Fruit fly (Drosophila melanogaster) whole organism, embryonic: ENCODE measurements around the gene sinu.

Experiments used
- Asciz ChIP-seq: fragments of 200-800 bp; sonication (Bioruptor generic); optimal IDR thresholded peaks from 2 replicates; lab custom pipeline; 2017; ENCODE audit warnings: missing biosample characterization, mild to moderate bottlenecking, missing genetic modification characterization, missing genetic modification reagents
- B-H2 ChIP-seq: fragments of 200-800 bp; sonication (Bioruptor generic); optimal IDR thresholded peaks from 2 replicates; lab custom pipeline; 2018; ENCODE audit warnings: missing biosample characterization, mild to moderate bottlenecking, missing genetic modification characterization
- Bteb2 ChIP-seq: fragments of 200-800 bp; sonication (Bioruptor generic); optimal IDR thresholded peaks from 2 replicates; lab custom pipeline; 2016; ENCODE audit warnings: missing biosample characterization, missing genetic modification characterization
- C15 ChIP-seq: fragments of 200-800 bp; sonication (Bioruptor generic); IDR thresholded peaks from 3 replicates; pipeline ENCODE4 v1.3.6; 2022; ENCODE audit warnings: missing biosample characterization, missing genetic modification characterization
- CG11093 ChIP-seq: fragments of 200-800 bp; sonication (Bioruptor generic); IDR thresholded peaks from 3 replicates; pipeline ENCODE4 v1.3.6; 2022; ENCODE audit warnings: missing biosample characterization, missing genetic modification characterization
- CG12391 ChIP-seq: fragments of 200-800 bp; sonication (Bioruptor generic); optimal IDR thresholded peaks from 3 replicates; lab custom pipeline; 2018; ENCODE audit warnings: missing biosample characterization, mild to moderate bottlenecking, missing genetic modification characterization, moderate library complexity
- CG13287 ChIP-seq: fragments of 200-800 bp; sonication (Bioruptor generic); IDR thresholded peaks from 2 replicates; pipeline ENCODE4 v1.3.6; 2022; ENCODE audit warnings: missing biosample characterization, missing genetic modification characterization; ENCODE audit not compliant: partially characterized antibody
- CG14667 ChIP-seq: fragments of 200-800 bp; sonication (Bioruptor generic); IDR thresholded peaks from 2 replicates; pipeline ENCODE4 v1.3.6; 2022; ENCODE audit warnings: missing biosample characterization, missing genetic modification characterization
- CG1603 ChIP-seq: fragments of 200-800 bp; sonication (Bioruptor generic); optimal IDR thresholded peaks from 2 replicates; lab custom pipeline; 2019; ENCODE audit warnings: missing biosample characterization, mild to moderate bottlenecking, missing genetic modification characterization, moderate library complexity
- CG18764 ChIP-seq: fragments of 200-800 bp; sonication (Bioruptor generic); optimal IDR thresholded peaks from 3 replicates; lab custom pipeline; 2016; ENCODE audit warnings: missing biosample characterization, missing genetic modification characterization
- CG2120 ChIP-seq: fragments of 200-800 bp; sonication (Bioruptor generic); optimal IDR thresholded peaks from 3 replicates; lab custom pipeline; 2016; ENCODE audit warnings: missing biosample characterization, missing genetic modification characterization
- CG31365 ChIP-seq: fragments of 200-800 bp; sonication (Bioruptor generic); optimal IDR thresholded peaks from 2 replicates; lab custom pipeline; 2018; ENCODE audit warnings: missing biosample characterization, mild to moderate bottlenecking, missing genetic modification characterization
- CG31441 ChIP-seq: fragments of 200-800 bp; sonication (Bioruptor generic); IDR thresholded peaks from 2 replicates; pipeline ENCODE4 v1.3.6; 2022; ENCODE audit warnings: missing biosample characterization, missing genetic modification characterization
- CG32532 ChIP-seq: fragments of 200-800 bp; sonication (Bioruptor generic); IDR thresholded peaks from 2 replicates; pipeline ENCODE4 v1.3.6; 2022; ENCODE audit warnings: missing biosample characterization, missing genetic modification characterization
- CG32767 ChIP-seq: fragments of 200-800 bp; sonication (Bioruptor generic); IDR thresholded peaks from 2 replicates; pipeline ENCODE4 v1.3.6; 2022; ENCODE audit warnings: missing biosample characterization, missing genetic modification characterization
- CG34224 ChIP-seq: fragments of 200-800 bp; sonication (Bioruptor generic); IDR thresholded peaks from 3 replicates; pipeline ENCODE4 v1.3.6; 2022; ENCODE audit warnings: missing biosample characterization, missing genetic modification characterization; ENCODE audit not compliant: partially characterized antibody
- CG8765 ChIP-seq: fragments of 200-800 bp; sonication (Bioruptor generic); IDR thresholded peaks from 2 replicates; pipeline ENCODE4 v1.3.6; 2022; ENCODE audit warnings: missing biosample characterization, missing genetic modification characterization
- D19A ChIP-seq: fragments of 200-800 bp; optimal IDR thresholded peaks from 3 replicates; lab custom pipeline; 2019; ENCODE audit warnings: missing biosample characterization, mild to moderate bottlenecking, missing genetic modification characterization, moderate library complexity
- Dfd ChIP-seq, 2 experiments: fragments of >200 bp; optimal IDR thresholded peaks; 2 replicates each; lab custom pipeline; 2017; ENCODE audit warnings: missing biosample characterization in 2 of 2, missing genetic modification characterization in 2 of 2
- Doc3 ChIP-seq: fragments of 200-800 bp; sonication (Bioruptor generic); IDR thresholded peaks from 3 replicates; pipeline ENCODE4 v1.3.6; 2022; ENCODE audit warnings: missing biosample characterization, missing genetic modification characterization; ENCODE audit not compliant: partially characterized antibody
- Dp ChIP-seq: fragments of 200-800 bp; sonication (Bioruptor generic); optimal IDR thresholded peaks from 2 replicates; lab custom pipeline; 2018; ENCODE audit warnings: missing biosample characterization, mild to moderate bottlenecking, missing genetic modification characterization, moderate library complexity
- E2f1 ChIP-seq: fragments of 200-800 bp; sonication (Bioruptor generic); IDR thresholded peaks from 2 replicates; pipeline ENCODE4 v1.3.6; 2022; ENCODE audit warnings: missing biosample characterization, missing genetic modification characterization
- Ets97D ChIP-seq: fragments of 200-800 bp; sonication (Bioruptor generic); optimal IDR thresholded peaks from 3 replicates; lab custom pipeline; 2016; ENCODE audit warnings: missing biosample characterization, missing genetic modification characterization
- Fer2 ChIP-seq: fragments of 200-800 bp; sonication (Bioruptor generic); optimal IDR thresholded peaks from 2 replicates; lab custom pipeline; 2018; ENCODE audit warnings: missing biosample characterization, mild to moderate bottlenecking, missing genetic modification characterization, moderate library complexity
- H2.0 ChIP-seq: fragments of 200-800 bp; sonication (Bioruptor generic); IDR thresholded peaks from 2 replicates; pipeline ENCODE4 v1.3.6; 2022; ENCODE audit warnings: missing biosample characterization, missing genetic modification characterization
- HHEX ChIP-seq: fragments of 200-800 bp; sonication (Bioruptor generic); optimal IDR thresholded peaks from 3 replicates; lab custom pipeline; 2017; ENCODE audit warnings: missing biosample characterization, mild to moderate bottlenecking, missing genetic modification characterization, missing genetic modification reagents
- Lim3 ChIP-seq: fragments of 200-800 bp; sonication (Bioruptor generic); IDR thresholded peaks from 2 replicates; pipeline ENCODE4 v1.3.6; 2022; ENCODE audit warnings: missing biosample characterization, missing genetic modification characterization
- Lpt ChIP-seq: fragments of >200 bp; optimal IDR thresholded peaks from 2 replicates; lab custom pipeline; 2018; ENCODE audit warnings: missing biosample characterization, missing genetic modification characterization
- Myb ChIP-seq: fragments of 200-800 bp; sonication (Bioruptor generic); optimal IDR thresholded peaks from 2 replicates; lab custom pipeline; 2016; ENCODE audit warnings: missing biosample characterization, missing genetic modification characterization
- NK7.1 ChIP-seq: fragments of 200-800 bp; sonication (Bioruptor generic); optimal IDR thresholded peaks from 3 replicates; lab custom pipeline; 2016; ENCODE audit warnings: missing biosample characterization, missing genetic modification characterization
- Ravus ChIP-seq: fragments of 200-800 bp; sonication (Bioruptor generic); IDR thresholded peaks from 2 replicates; pipeline ENCODE4 v1.3.6; 2022; ENCODE audit warnings: missing biosample characterization, missing genetic modification characterization
- Side ChIP-seq: fragments of 200-800 bp; sonication (Bioruptor generic); optimal IDR thresholded peaks from 2 replicates; lab custom pipeline; 2016; ENCODE audit warnings: missing biosample characterization, missing genetic modification characterization
- Sry-δ ChIP-seq: fragments of 200-800 bp; sonication (Bioruptor generic); optimal IDR thresholded peaks from 2 replicates; lab custom pipeline; 2016; ENCODE audit warnings: missing biosample characterization, missing genetic modification characterization
- Ssrp ChIP-seq: fragments of 200-800 bp; sonication (Bioruptor generic); optimal IDR thresholded peaks from 2 replicates; lab custom pipeline; 2018; ENCODE audit warnings: missing biosample characterization, mild to moderate bottlenecking, missing genetic modification characterization, moderate library complexity
- ase ChIP-seq: fragments of 200-800 bp; sonication (Bioruptor generic); IDR thresholded peaks from 3 replicates; pipeline ENCODE4 v1.3.6; 2022; ENCODE audit warnings: missing biosample characterization, missing genetic modification characterization
- cato ChIP-seq: fragments of 200-800 bp; sonication (Bioruptor generic); optimal IDR thresholded peaks from 2 replicates; lab custom pipeline; 2016; ENCODE audit warnings: missing biosample characterization, missing genetic modification characterization, borderline replicate concordance
- en ChIP-seq: fragments of 200-800 bp; sonication (Bioruptor generic); optimal IDR thresholded peaks from 2 replicates; lab custom pipeline; 2016; ENCODE audit warnings: missing biosample characterization, missing genetic modification characterization
- ewg ChIP-seq: fragments of 200-800 bp; sonication (Bioruptor generic); optimal IDR thresholded peaks from 3 replicates; lab custom pipeline; 2017; ENCODE audit warnings: mild to moderate bottlenecking, missing biosample characterization, missing genetic modification reagents, missing genetic modification characterization
- fd96Cb ChIP-seq: fragments of 200-800 bp; sonication (Bioruptor generic); optimal IDR thresholded peaks from 2 replicates; lab custom pipeline; 2018; ENCODE audit warnings: missing biosample characterization, mild to moderate bottlenecking, missing genetic modification characterization, moderate library complexity
- gcm ChIP-seq: fragments of 200-800 bp; sonication (Bioruptor generic); optimal IDR thresholded peaks from 2 replicates; lab custom pipeline; 2019; ENCODE audit warnings: missing biosample characterization, mild to moderate bottlenecking, missing genetic modification characterization, moderate library complexity
- hb ChIP-seq: fragments of 200-800 bp; sonication (Bioruptor generic); IDR thresholded peaks from 3 replicates; pipeline ENCODE4 v1.3.6; 2022; ENCODE audit warnings: missing biosample characterization, missing genetic modification characterization; ENCODE audit not compliant: partially characterized antibody
- lbe ChIP-seq: fragments of 200-800 bp; sonication (Bioruptor generic); optimal IDR thresholded peaks from 2 replicates; lab custom pipeline; 2016; ENCODE audit warnings: missing biosample characterization, mild to moderate bottlenecking, missing genetic modification characterization
- luna ChIP-seq: fragments of 200-800 bp; sonication (Bioruptor generic); optimal IDR thresholded peaks from 2 replicates; lab custom pipeline; 2016; ENCODE audit warnings: missing biosample characterization, missing genetic modification characterization
- mirr ChIP-seq: fragments of 200-800 bp; sonication (Bioruptor generic); optimal IDR thresholded peaks from 3 replicates; lab custom pipeline; 2018; ENCODE audit warnings: missing biosample characterization, mild to moderate bottlenecking, missing genetic modification characterization
- mld ChIP-seq: fragments of 200-800 bp; sonication (Bioruptor generic); IDR thresholded peaks from 3 replicates; pipeline ENCODE4 v1.3.6; 2022; ENCODE audit warnings: missing biosample characterization, missing genetic modification characterization; ENCODE audit not compliant: partially characterized antibody
- nerfin-1 ChIP-seq: fragments of 200-800 bp; sonication (Bioruptor generic); optimal IDR thresholded peaks from 3 replicates; lab custom pipeline; 2019; ENCODE audit warnings: missing biosample characterization, mild to moderate bottlenecking, missing genetic modification characterization, moderate library complexity
- org-1 ChIP-seq: fragments of 200-800 bp; sonication (Bioruptor generic); optimal IDR thresholded peaks from 2 replicates; lab custom pipeline; 2017; ENCODE audit warnings: missing biosample characterization, missing genetic modification characterization
- pho ChIP-seq: fragments of 200-800 bp; sonication (Bioruptor generic); optimal IDR thresholded peaks from 2 replicates; lab custom pipeline; 2016; ENCODE audit warnings: missing biosample characterization, missing genetic modification characterization
- sr ChIP-seq: fragments of 200-800 bp; sonication (Bioruptor generic); IDR thresholded peaks from 3 replicates; pipeline ENCODE4 v1.3.6; 2022; ENCODE audit warnings: missing biosample characterization, missing genetic modification characterization
- toy ChIP-seq: fragments of 200-800 bp; sonication (Bioruptor generic); IDR thresholded peaks from 2 replicates; pipeline ENCODE4 v1.3.6; 2022; ENCODE audit warnings: missing biosample characterization, missing genetic modification characterization
- vnd ChIP-seq: fragments of 200-800 bp; sonication (Bioruptor generic); IDR thresholded peaks from 3 replicates; pipeline ENCODE4 v1.3.6; 2022; ENCODE audit warnings: missing biosample characterization, missing genetic modification characterization; ENCODE audit not compliant: partially characterized antibody

Gene sinu

DNA sequence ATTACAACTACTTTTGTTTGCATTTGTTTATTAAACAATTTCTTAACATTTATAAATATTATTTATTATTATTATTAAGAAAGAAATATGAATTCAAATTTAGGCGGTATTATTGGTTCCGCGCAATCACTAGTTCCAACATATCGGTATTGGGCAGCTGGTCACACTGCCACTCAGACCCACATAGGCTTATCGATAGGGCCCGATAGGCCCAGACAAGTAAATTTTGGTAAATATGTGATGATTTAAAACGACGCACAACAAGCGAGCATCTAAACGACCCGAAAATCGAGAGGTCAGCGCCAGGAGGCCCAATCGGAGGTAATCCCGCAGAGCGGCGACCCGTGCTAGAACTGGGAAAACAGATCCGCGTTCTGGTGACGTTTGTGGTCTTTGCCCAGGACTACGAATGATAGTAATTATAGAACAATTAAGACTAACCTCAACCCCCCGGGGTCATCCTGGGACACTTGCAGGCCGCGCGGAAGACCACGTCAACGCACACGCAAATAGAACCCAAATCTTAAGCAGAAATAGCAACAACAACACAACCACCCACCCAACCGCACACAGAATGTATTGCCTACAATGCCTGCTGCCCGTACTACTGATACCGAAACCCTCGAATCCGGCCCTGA is 3.8 kb upstream of the sinu start, which contains the start of gene bc10 (continued):
- TF ChIP-seq CG8765 (no peak), HHEX (GFP tag; lab: Kevin White, UChicago) (no peak), hb (GFP tag; lab: Robert Waterston, UW) (peak; percentile 69; the same call in 2 of the 3 replicates), toy (no peak), C15 (no peak), luna (no peak), Lim3 (GFP tag; lab: Robert Waterston, UW) (no peak), B-H2 (GFP tag; lab: Kevin White, UChicago) (peak; percentile 32), D19A (tag; lab: Kevin White, UChicago) (no peak), Asciz (GFP tag; lab: Kevin White, UChicago) (no peak), cato (GFP tag; lab: Kevin White, UChicago) (no peak), Ravus (GFP tag; lab: Robert Waterston, UW) (no peak), CG11093 (no peak), CG32767 (GFP tag; lab: Robert Waterston, UW) (no peak), nerfin-1 (tag; lab: Kevin White, UChicago) (no peak), mirr (GFP tag; lab: Kevin White, UChicago) (no peak), ase (no peak), NK7.1 (GFP tag; lab: Kevin White, UChicago) (no peak), en (GFP tag; lab: Kevin White, UChicago) (no peak), Lpt (GFP tag; lab: Kevin White, UChicago) (no peak), CG18764 (GFP tag; lab: Kevin White, UChicago) (no peak), Doc3 (GFP tag; lab: Robert Waterston, UW) (peak; percentile 81), Ets97D (GFP tag; lab: Kevin White, UChicago) (peak; percentile 1), Bteb2 (GFP tag; lab: Kevin White, UChicago) (no peak), Sry-δ (GFP tag; lab: Kevin White, UChicago) (peak; percentile 60), CG31441 (GFP tag; lab: Robert Waterston, UW) (no peak), Side (GFP tag; lab: Kevin White, UChicago) (no peak), mld (GFP tag; lab: Robert Waterston, UW) (peak; percentile 63; the same call in 2 of the 3 replicates), pho (no peak), Dp (GFP tag; lab: Kevin White, UChicago) (peak; percentile 98), Myb (no peak), CG1603 (peak; percentile 45), Dfd (GFP tag; optimal IDR thresholded peaks at IDR 0.05; lab: Kevin White, UChicago) (no peak), ewg (no peak), CG34224 (GFP tag; lab: Robert Waterston, UW) (peak; percentile 84), CG32532 (no peak), lbe (GFP tag; lab: Kevin White, UChicago) (peak; percentile 22), CG14667 (GFP tag; lab: Robert Waterston, UW) (no peak), sr (GFP tag; lab: Robert Waterston, UW) (no peak), gcm (no peak), CG12391 (no peak), org-1 (GFP tag; lab: Kevin White, UChicago) (no peak), CG13287 (GFP tag; lab: Robert Waterston, UW) (peak; percentile 92), CG2120 (GFP tag; lab: Kevin White, UChicago) (no peak), H2.0 (GFP tag; lab: Robert Waterston, UW) (no peak), fd96Cb (no peak), Fer2 (tag; lab: Kevin White, UChicago) (no peak), vnd (GFP tag; lab: Robert Waterston, UW) (peak; percentile 76), E2f1 (GFP tag; lab: Robert Waterston, UW) (no peak), CG31365 (tag; lab: Kevin White, UChicago) (no peak), Ssrp (no peak)
